Fruit fly (Drosophila melanogaster): ENCODE measurements around the gene CG42458.

dm6 chr3L:7399770-7400169, 23.9 kb upstream of the CG42458 start, which contains the start of gene CG18417:
- TF ChIP-seq Hmx (GFP tag; optimal IDR thresholded peaks at IDR 0.05) (no peak), Bdp1 (GFP tag; optimal IDR thresholded peaks at IDR 0.05) (no peak), Hr78 (GFP tag; optimal IDR thresholded peaks at IDR 0.05) (no peak), CG42726 (GFP tag; IDR thresholded peaks at IDR 0.05; ENCODE audit: partially characterized antibody) (no peak)
